Worm (Caenorhabditis elegans) whole organism, L2 larva: ENCODE measurements around the gene F16B4.2.

Experiments
- C34F6.9 ChIP-seq: fragments of 150-350 bp; optimal IDR thresholded peaks from 2 replicates; lab custom pipeline; 2014; ENCODE audit warnings: missing biosample characterization, missing genetic modification characterization
- F13H6.1 ChIP-seq: sonication (generic microtip); optimal IDR thresholded peaks from 2 replicates; lab custom pipeline; 2016; ENCODE audit warnings: missing genetic modification characterization, missing compliant biosample characterization
- R02D3.7 ChIP-seq: fragments of 150-350 bp; optimal IDR thresholded peaks from 2 replicates; lab custom pipeline; 2014; ENCODE audit warnings: missing biosample characterization, missing genetic modification characterization
- Y55F3AM.14 ChIP-seq: fragments of 200-800 bp; sonication (Bioruptor generic); optimal IDR thresholded peaks from 2 replicates; lab custom pipeline; 2018; ENCODE audit warnings: mild to moderate bottlenecking, missing genetic modification characterization, missing compliant biosample characterization
- ZK546.5 ChIP-seq: sonication (generic microtip); optimal IDR thresholded peaks from 2 replicates; lab custom pipeline; 2017; ENCODE audit warnings: missing biosample characterization, missing genetic modification characterization
- aly-2 ChIP-seq: fragments of 150-350 bp; optimal IDR thresholded peaks from 2 replicates; lab custom pipeline; 2014; ENCODE audit warnings: missing biosample characterization, missing genetic modification characterization
- ama-1 ChIP-seq: fragments of 150-350 bp; optimal IDR thresholded peaks from 2 replicates; lab custom pipeline; 2018; ENCODE audit warnings: inconsistent platforms
- ceh-16 ChIP-seq: fragments of 150-350 bp; optimal IDR thresholded peaks from 2 replicates; lab custom pipeline; 2014; ENCODE audit warnings: missing biosample characterization, missing genetic modification characterization
- ceh-82 ChIP-seq: fragments of 150-350 bp; optimal IDR thresholded peaks from 2 replicates; lab custom pipeline; 2014; ENCODE audit warnings: missing biosample characterization, missing genetic modification characterization
- crh-2 ChIP-seq: sonication (generic microtip); optimal IDR thresholded peaks from 2 replicates; lab custom pipeline; 2017; ENCODE audit warnings: missing biosample characterization, missing genetic modification characterization
- egl-27 ChIP-seq: sonication (generic microtip); optimal IDR thresholded peaks from 3 replicates; lab custom pipeline; 2017; ENCODE audit warnings: missing biosample characterization, missing genetic modification reagents, missing genetic modification characterization
- elt-1 ChIP-seq: fragments of 150-350 bp; optimal IDR thresholded peaks from 2 replicates; lab custom pipeline; 2014; ENCODE audit warnings: missing biosample characterization, missing genetic modification characterization
- fos-1 ChIP-seq: fragments of 150-350 bp; optimal IDR thresholded peaks from 2 replicates; lab custom pipeline; 2014; ENCODE audit warnings: missing biosample characterization, missing genetic modification characterization
- gmeb-1 ChIP-seq: fragments of 150-350 bp; optimal IDR thresholded peaks from 2 replicates; lab custom pipeline; 2014; ENCODE audit warnings: missing biosample characterization, missing genetic modification characterization
- lin-13 ChIP-seq: fragments of 150-350 bp; optimal IDR thresholded peaks from 2 replicates; lab custom pipeline; 2014; ENCODE audit warnings: missing biosample characterization, missing genetic modification reagents, missing genetic modification characterization
- lin-39 ChIP-seq: fragments of 150-350 bp; optimal IDR thresholded peaks from 2 replicates; lab custom pipeline; 2014; ENCODE audit warnings: missing biosample characterization, missing genetic modification reagents, missing genetic modification characterization
- mab-5 ChIP-seq: fragments of 150-350 bp; optimal IDR thresholded peaks from 2 replicates; lab custom pipeline; 2014; ENCODE audit warnings: missing biosample characterization, missing genetic modification characterization
- mdl-1 ChIP-seq, 2 experiments: fragments of 150-350 bp in 1 of 2; sonication (generic microtip) in 1 of 2; optimal IDR thresholded peaks; 2 replicates each; lab custom pipeline; 2017; ENCODE audit warnings: missing biosample characterization in 2 of 2, missing genetic modification characterization in 2 of 2
- nhr-10 ChIP-seq: sonication (generic microtip); optimal IDR thresholded peaks from 2 replicates; lab custom pipeline; 2017; ENCODE audit warnings: missing biosample characterization, missing genetic modification characterization
- nhr-11 ChIP-seq: fragments of 150-350 bp; optimal IDR thresholded peaks from 2 replicates; lab custom pipeline; 2014; ENCODE audit warnings: missing biosample characterization, missing genetic modification characterization
- nhr-12 ChIP-seq: fragments of 150-350 bp; optimal IDR thresholded peaks from 2 replicates; lab custom pipeline; 2014; ENCODE audit warnings: missing biosample characterization, missing genetic modification characterization
- nhr-23 ChIP-seq: fragments of 150-350 bp; optimal IDR thresholded peaks from 2 replicates; lab custom pipeline; 2014; ENCODE audit warnings: missing biosample characterization, missing genetic modification reagents, missing genetic modification characterization
- nhr-237 ChIP-seq: fragments of 150-350 bp; optimal IDR thresholded peaks from 2 replicates; lab custom pipeline; 2014; ENCODE audit warnings: missing biosample characterization, missing genetic modification characterization
- nhr-25 ChIP-seq: fragments of 150-350 bp; sonication (generic microtip); optimal IDR thresholded peaks from 3 replicates; lab custom pipeline; 2014; ENCODE audit warnings: missing biosample characterization, missing genetic modification characterization
- peb-1 ChIP-seq: fragments of 150-350 bp; optimal IDR thresholded peaks from 2 replicates; lab custom pipeline; 2014; ENCODE audit warnings: missing biosample characterization, missing genetic modification characterization
- skn-1 ChIP-seq: sonication (generic microtip); optimal IDR thresholded peaks from 2 replicates; lab custom pipeline; 2017; ENCODE audit warnings: missing biosample characterization, missing genetic modification characterization
- sma-9 ChIP-seq, 2 experiments: fragments of 150-350 bp in 1 of 2; sonication (generic microtip) in 1 of 2; optimal IDR thresholded peaks; 2 replicates each; lab custom pipeline; 2014 to 2016; ENCODE audit warnings: missing genetic modification characterization in 2 of 2, mild to moderate bottlenecking in 1 of 2, missing biosample characterization in 1 of 2, missing compliant biosample characterization in 1 of 2, missing genetic modification reagents in 1 of 2, moderate library complexity in 1 of 2
- snpc-4 ChIP-seq: fragments of 150-350 bp; optimal IDR thresholded peaks from 2 replicates; lab custom pipeline; 2014; ENCODE audit warnings: missing biosample characterization, missing genetic modification characterization
- unc-55 ChIP-seq: fragments of 150-350 bp; sonication (generic microtip); optimal IDR thresholded peaks from 3 replicates; lab custom pipeline; 2014; ENCODE audit warnings: missing biosample characterization, missing genetic modification reagents, missing genetic modification characterization
- unc-62 ChIP-seq: fragments of 150-350 bp; optimal IDR thresholded peaks from 2 replicates; lab custom pipeline; 2014; ENCODE audit warnings: missing biosample characterization, missing genetic modification reagents, missing genetic modification characterization
- zag-1 ChIP-seq: fragments of 150-350 bp; optimal IDR thresholded peaks from 2 replicates; lab custom pipeline; 2014; ENCODE audit warnings: missing biosample characterization, missing genetic modification characterization
- ztf-11 ChIP-seq: sonication (generic microtip); optimal IDR thresholded peaks from 2 replicates; lab custom pipeline; 2017; ENCODE audit warnings: missing biosample characterization, missing genetic modification characterization
- ztf-4 ChIP-seq: fragments of 150-350 bp; optimal IDR thresholded peaks from 2 replicates; lab custom pipeline; 2014; ENCODE audit warnings: missing biosample characterization, missing genetic modification characterization

Gene F16B4.2

ce11 chrV:1575493-1576084 lies 25.2 kb upstream of the F16B4.2 start:
- no peak for TF ChIP-seq elt-1
- TF ChIP-seq mab-5 (tag; lab: Kevin White, UChicago) = peak; percentile 65
- no peak for TF ChIP-seq nhr-11
- no peak for TF ChIP-seq crh-2

ce11 chrV:1577092-1577709 lies 23.6 kb upstream of the F16B4.2 start:
- TF ChIP-seq sma-9 (GFP tag; optimal IDR thresholded peaks at IDR 0.05; lab: Kevin White, UChicago) (no peak), sma-9 (tag; optimal IDR thresholded peaks at IDR 0.05; lab: Kevin White, UChicago) (no peak), gmeb-1 (tag; lab: Kevin White, UChicago) (no peak), ceh-82 (tag; lab: Kevin White, UChicago) (no peak), aly-2 (tag; lab: Kevin White, UChicago) (no peak), nhr-10 (no peak), nhr-11 (no peak), lin-39 (tag; lab: Kevin White, UChicago) (no peak), Y55F3AM.14 (GFP tag; lab: Kevin White, UChicago) (no peak), unc-55 (GFP tag; lab: Kevin White, UChicago) (no peak), elt-1 (no peak), nhr-237 (tag; lab: Kevin White, UChicago) (no peak), mdl-1 (tag; optimal IDR thresholded peaks at IDR 0.05; lab: Kevin White, UChicago) (no peak), skn-1 (tag; lab: Kevin White, UChicago) (no peak), ZK546.5 (tag; lab: Kevin White, UChicago) (no peak), ztf-11 (tag; lab: Kevin White, UChicago) (no peak), R02D3.7 (tag; lab: Kevin White, UChicago) (no peak), egl-27 (tag; lab: Kevin White, UChicago) (no peak), ama-1 (lab: Kevin White, UChicago) (no peak)

- TF ChIP-seq snpc-4 (no peak), ceh-16 (peak; percentile 53)
Measured at ce11 chrV:1578572-1579230, 22.1 kb upstream of the F16B4.2 start.

ce11 chrV:1579790-1580189 lies 21.0 kb upstream of the F16B4.2 start:
- TF ChIP-seq ceh-16 = peak; percentile 74
- no peak for TF ChIP-seq lin-13

- TF ChIP-seq ztf-4 (tag; lab: Kevin White, UChicago) (no peak), gmeb-1 (tag; lab: Kevin White, UChicago) (no peak), snpc-4 (no peak), Y55F3AM.14 (GFP tag; lab: Kevin White, UChicago) (no peak), mdl-1 (tag; optimal IDR thresholded peaks at IDR 0.05; lab: Kevin White, UChicago) (no peak), unc-55 (GFP tag; lab: Kevin White, UChicago) (no peak), aly-2 (tag; lab: Kevin White, UChicago) (no peak), zag-1 (tag; lab: Kevin White, UChicago) (no peak), unc-62 (GFP tag; lab: Kevin White, UChicago) (no peak), peb-1 (tag; lab: Kevin White, UChicago) (no peak), F13H6.1 (tag; lab: Kevin White, UChicago) (no peak), nhr-23 (no peak), nhr-25 (tag; lab: Kevin White, UChicago) (no peak), ama-1 (lab: Kevin White, UChicago) (no peak), mab-5 (tag; lab: Kevin White, UChicago) (no peak), R02D3.7 (tag; lab: Kevin White, UChicago) (no peak), fos-1 (tag; lab: Kevin White, UChicago) (no peak), crh-2 (no peak), nhr-12 (tag; lab: Kevin White, UChicago) (no peak), C34F6.9 (tag; lab: Kevin White, UChicago) (no peak)
- TF ChIP-seq, all 48 proteins: peak for 0
Measured at ce11 chrV:1583242-1583641, 17.6 kb upstream of the F16B4.2 start.
